Fruit fly (Drosophila melanogaster) whole organism: ENCODE results near the gene CG3213.

Experiments used
- CG8478 ChIP-seq: fragments of >200 bp; optimal IDR thresholded peaks from 2 replicates; lab custom pipeline; 2018; ENCODE audit warnings: inconsistent platforms
- EcR ChIP-seq, 2 experiments: fragments of >200 bp; optimal IDR thresholded peaks; 2 replicates each; lab custom pipeline; 2017; ENCODE audit warnings: missing biosample characterization in 2 of 2, missing genetic modification characterization in 2 of 2, missing genetic modification reagents in 2 of 2

dm6 chr2L:3547512-3547911 is 28.1 kb upstream of the CG3213 start:
- TF ChIP-seq CG8478 (lab: Kevin White, UChicago) (no peak), EcR (GFP tag; optimal IDR thresholded peaks at IDR 0.05; lab: Kevin White, UChicago) (no peak)
